Fruit fly (Drosophila melanogaster): ENCODE measurements around the gene Sec15.
A peak's percentile ranks its signal among the peaks of the same experiment; 100 is the strongest.

Sec15 gene

DNA sequence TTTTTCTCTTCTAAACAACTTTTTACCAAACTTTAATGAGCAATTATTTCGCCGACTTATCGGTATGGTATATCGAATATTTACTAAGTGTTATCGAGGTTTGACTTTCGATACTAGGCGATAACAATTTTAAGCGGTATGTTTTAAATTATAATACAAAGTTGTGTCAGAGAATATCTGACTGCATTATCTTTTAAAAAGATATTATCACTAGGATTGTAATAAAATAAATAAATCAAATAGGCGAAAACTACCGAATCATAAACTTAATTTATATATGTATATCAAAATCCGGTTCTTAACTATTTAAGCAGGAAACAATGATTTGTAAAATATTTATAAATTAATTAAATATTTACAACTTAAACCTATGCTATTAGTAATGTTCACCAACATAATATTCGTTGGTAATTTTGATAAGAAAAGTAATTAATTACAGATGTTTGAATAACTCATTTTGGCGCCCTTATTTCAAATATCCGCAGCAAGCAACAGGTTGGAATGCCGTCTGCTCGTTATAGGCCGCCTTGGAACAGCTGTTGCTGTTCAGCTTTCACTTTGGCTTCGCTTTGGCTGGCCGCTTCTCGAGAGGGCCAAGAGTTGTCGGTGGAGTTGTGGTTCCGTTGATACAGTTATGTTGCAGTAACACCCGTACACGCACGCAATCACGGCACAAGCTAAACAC, at the start of gene Sec15, which contains the start of gene rtet:
Gene Sec15, minus strand, starts transcription at position 66 of the 685 bp plus-strand sequence.
Gene rtet, plus strand, starts transcription at position 540 of the 685 bp plus-strand sequence.
- no peak for TF ChIP-seq CTCF (optimal IDR thresholded peaks at IDR 0.05)
- TF ChIP-seq CG8478 (optimal IDR thresholded peaks at IDR 0.05) = no peak

DNA sequence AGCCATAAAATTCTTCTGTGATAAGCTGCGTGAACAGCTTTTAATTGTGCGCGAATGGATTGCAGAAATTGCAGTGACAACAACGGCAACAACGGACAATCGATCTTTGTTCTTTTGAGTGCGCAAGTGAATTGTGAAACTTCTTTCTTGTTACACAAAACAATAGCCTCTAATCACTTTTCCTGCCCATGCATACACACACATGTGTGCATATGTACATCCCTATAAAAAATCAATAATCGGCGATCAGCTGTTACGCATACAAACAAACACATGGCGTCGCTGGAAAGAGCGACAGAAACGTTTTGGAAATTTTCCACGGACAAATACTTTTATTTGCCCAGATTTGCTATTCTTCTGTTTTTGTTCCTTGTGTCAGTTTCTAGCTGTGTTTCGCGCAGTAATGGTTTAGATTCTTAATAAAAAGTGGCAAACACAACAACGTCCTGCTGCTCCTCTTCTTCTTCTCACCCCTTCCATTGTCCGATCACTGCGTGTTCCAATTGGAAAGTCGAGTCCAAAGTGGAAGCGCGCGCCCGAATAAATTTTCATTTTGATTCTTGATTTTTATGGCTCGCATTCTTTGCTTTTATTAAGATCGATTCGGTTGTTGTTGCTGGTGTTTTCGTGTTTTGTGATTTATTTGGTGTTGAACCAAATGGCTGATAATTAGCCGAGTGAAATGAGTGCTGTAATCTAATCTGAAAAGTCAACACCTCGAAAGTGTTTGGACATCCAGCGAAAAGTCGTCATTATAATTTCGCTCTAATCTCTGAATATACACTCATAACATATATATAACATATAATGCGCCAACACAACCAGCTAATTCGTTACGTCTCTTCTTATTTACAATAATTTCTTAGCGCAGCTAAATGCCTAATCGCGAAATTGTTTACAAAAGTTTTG, 49.1 kb upstream of the Sec15 start:
- TF ChIP-seq CG8478 (optimal IDR thresholded peaks at IDR 0.05) (no peak), CTCF (optimal IDR thresholded peaks at IDR 0.05) (no peak)

DNA sequence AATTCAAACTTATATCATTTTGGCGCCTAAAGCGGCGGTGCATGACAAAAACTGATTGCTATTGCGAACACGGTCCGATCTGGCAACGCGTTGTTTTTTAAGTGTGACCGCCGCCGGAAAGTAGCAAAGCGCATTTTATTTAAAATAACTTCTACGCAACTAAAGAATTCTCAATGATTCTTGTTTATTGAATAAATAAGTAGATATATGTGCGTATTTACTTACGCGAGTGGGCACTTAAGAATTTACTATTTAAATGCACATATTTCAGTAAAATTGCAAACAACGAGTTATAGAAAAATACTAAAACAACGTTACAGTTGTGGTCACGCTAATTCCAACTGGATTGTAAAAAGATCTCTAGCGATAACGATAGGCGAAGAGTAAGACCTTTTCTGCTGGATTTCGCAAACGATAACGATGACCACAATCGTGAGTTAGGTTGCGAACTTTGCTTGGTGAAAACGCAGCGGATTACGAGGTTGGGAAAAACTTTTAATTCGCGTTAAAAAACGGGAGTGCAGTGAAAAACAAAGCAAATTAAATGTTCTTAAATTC, 48.2 kb upstream of the Sec15 start:
- no peak for TF ChIP-seq CG8478 (optimal IDR thresholded peaks at IDR 0.05)
- TF ChIP-seq CTCF (optimal IDR thresholded peaks at IDR 0.05) = peak in 1 of 2 experiments; percentile 15

DNA sequence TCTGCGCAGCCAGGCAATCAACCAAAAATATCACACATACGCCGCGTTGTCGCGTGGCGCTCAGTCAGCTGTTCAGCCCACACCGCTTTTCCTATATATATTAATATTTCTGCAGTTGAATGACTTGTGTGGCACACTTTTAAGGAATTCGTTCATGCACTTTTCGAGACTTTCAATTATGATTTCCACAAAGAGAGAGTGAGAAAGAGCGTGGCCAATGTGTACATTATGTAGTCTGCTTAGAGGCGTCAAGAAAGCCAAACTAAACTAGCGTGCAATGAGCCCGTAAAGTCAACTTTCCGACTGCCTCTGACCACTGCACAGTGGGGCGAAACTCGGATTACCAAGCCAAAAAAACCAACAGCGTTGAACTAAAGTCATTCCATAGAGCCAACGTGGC, 46.4 kb upstream of the Sec15 start:
- no peak for TF ChIP-seq CG8478 (optimal IDR thresholded peaks at IDR 0.05)
- no peak for TF ChIP-seq CTCF (optimal IDR thresholded peaks at IDR 0.05)

DNA sequence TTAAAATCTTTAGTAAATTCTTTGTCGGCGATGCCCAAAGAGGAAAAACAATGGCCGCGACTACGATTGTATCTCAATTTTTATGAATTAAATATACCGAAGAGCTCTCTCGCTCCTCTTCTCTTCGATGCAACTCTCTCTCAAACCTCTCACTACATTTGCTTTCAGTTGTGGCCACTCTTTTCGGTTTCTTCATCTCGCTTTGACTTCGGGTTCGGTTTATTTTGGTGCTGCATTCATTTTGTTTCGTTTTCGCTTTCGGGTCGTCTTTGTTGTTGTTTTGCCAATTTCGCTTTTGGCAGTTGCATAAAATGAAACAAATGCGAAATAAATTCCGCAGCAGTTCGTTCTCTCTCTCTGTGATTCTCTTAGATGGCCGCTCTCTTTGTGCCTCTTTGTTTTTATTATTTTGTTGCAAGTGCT, 45.1 kb upstream of the Sec15 start:
- TF ChIP-seq CG8478 (optimal IDR thresholded peaks at IDR 0.05) = no peak
- no peak for TF ChIP-seq CTCF (optimal IDR thresholded peaks at IDR 0.05)

DNA sequence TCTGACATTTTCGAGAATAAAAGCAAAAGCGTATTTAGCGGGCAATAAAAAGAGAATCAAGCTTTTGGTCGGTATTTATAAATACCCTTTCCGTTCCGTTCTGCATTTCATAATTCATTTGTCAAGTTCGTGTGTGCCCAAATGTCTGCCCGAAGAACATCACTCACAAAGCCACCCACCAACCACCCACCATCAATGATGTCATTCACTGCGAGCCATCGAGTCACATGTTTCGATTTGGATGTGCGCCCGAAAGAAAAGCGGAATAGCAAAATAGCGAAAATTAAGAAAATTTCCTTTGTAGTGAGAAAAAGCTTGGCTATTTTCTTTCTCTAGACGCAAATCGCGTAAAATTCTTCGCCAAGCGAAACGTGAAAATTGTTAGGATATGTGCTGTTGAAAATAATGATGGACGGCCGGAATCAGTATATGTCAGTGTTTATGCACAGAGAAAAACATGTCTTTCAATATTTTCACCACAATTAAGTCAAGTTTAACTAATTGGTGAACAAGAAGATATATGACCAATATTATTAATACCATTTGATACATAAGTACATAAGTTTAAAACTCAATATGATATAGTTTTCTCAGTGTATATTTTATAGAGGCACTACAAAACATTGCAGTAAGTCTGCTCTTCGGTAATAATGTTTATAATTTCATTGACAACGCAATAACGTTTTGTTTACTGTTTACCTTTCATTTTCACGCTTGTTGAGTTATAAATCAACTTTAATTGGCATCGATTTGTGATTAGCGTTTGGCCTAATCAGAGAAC, 43.5 kb upstream of the Sec15 start:
- TF ChIP-seq CG8478 (optimal IDR thresholded peaks at IDR 0.05) = no peak
- no peak for TF ChIP-seq CTCF (optimal IDR thresholded peaks at IDR 0.05)

DNA sequence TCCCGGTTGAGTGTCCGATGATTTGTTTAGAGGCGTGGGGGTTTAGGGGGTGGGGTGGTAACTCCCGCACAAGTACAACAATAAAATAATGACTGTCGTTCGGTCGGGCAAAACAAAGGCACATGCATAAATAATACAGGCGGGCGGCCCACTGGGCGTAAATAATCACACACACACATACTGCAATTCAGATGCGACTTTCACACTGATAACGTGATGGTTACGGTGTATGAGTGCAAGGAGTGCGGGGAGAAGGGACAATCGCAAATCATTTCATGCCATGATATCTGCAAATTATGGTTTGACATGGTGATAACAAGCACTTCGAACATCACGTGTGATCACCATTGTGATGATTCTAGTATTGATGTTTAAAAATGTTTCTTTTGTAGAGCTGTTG, 42.3 kb upstream of the Sec15 start:
- TF ChIP-seq CTCF (optimal IDR thresholded peaks at IDR 0.05) (no peak), CG8478 (optimal IDR thresholded peaks at IDR 0.05) (no peak)

DNA sequence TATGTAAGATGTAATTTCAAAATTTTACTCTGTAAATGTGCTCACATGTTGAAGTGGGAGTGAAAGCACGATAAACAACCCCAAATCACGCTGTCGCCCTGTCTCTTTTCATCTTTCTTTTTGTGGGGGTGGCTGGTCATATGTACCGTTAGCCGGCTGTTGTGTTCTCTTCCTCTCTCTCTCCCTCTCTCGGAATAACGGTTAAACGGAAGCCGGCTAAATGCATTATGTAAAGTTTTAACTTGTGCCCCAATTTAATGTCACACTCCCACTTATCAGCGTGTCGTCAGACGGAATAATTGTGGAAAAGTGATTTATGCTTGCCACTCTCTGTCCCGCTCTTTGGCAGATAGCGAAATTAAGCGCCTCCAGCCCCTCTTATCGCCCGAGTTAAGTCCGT, 33.6 kb upstream of the Sec15 start:
- TF ChIP-seq CG8478 (optimal IDR thresholded peaks at IDR 0.05) (no peak), CTCF (optimal IDR thresholded peaks at IDR 0.05) (no peak)

DNA sequence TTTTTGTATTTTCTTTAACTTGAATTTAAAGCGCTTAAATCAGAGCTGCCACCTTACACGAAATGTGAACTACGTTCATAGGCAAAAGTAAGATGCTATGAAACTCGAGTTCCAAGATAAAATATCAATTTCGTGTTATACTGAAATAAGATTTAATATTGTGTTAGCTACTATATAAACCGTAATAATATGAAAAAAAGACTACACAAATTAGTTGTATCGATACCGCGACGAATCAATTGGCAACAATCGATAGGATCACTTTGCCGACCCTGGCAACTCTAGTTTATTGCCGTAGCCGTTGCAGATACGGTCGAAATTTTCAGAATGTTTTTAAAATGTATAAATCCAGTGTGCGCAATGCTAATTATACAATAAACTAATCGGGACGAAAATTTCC, 32.7 kb upstream of the Sec15 start, which contains the start of gene SNF4Agamma:
Gene SNF4Agamma, plus strand, starts transcription at position 282 of the 400 bp plus-strand sequence.
- no peak for TF ChIP-seq CTCF (optimal IDR thresholded peaks at IDR 0.05)
- no peak for TF ChIP-seq CG8478 (optimal IDR thresholded peaks at IDR 0.05)

- TF ChIP-seq CG8478 (optimal IDR thresholded peaks at IDR 0.05) = no peak
Measured at dm6 chr3R:21138220-21138754, 30.5 kb upstream of the Sec15 start, which contains the start of gene meigo. Gene meigo (plus strand): TSS chr3R:21138270.

DNA sequence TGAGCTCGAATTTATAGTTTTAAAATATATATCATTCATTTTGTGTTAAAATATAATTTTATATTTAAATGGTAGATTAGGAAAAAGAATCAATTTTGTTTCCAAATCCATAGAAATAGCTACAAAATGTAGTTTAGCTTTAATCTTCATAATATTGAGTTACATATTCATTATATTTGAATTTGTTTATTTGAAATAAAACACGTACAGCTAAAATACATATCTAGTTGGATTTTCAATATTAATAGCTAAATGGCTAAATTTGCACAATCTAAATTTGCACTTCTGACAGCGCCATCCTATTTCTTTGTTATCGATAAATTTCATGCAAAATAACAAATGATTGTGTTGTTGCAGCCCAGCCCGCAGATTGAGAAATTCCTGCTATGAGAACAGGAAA, 26.2 kb upstream of the Sec15 start, which contains the start of gene Usp8:
Gene Usp8, plus strand, starts transcription at position 312 of the 400 bp plus-strand sequence.
- TF ChIP-seq CTCF (optimal IDR thresholded peaks at IDR 0.05) (no peak), CG8478 (optimal IDR thresholded peaks at IDR 0.05) (no peak)

- TF ChIP-seq CG8478 (optimal IDR thresholded peaks at IDR 0.05) (no peak), CTCF (optimal IDR thresholded peaks at IDR 0.05) (no peak)
Measured at dm6 chr3R:21133517-21133916, 25.7 kb upstream of the Sec15 start, which contains the start of gene Trm7-34. Gene Trm7-34 (minus strand): TSS chr3R:21133881.

- TF ChIP-seq CG8478 (optimal IDR thresholded peaks at IDR 0.05) (no peak), CTCF (optimal IDR thresholded peaks at IDR 0.05) (no peak)
Measured at dm6 chr3R:21130050-21130449, 22.3 kb upstream of the Sec15 start, which contains the start of gene Ice2. Gene Ice2 (plus strand): TSS chr3R:21130216.

DNA sequence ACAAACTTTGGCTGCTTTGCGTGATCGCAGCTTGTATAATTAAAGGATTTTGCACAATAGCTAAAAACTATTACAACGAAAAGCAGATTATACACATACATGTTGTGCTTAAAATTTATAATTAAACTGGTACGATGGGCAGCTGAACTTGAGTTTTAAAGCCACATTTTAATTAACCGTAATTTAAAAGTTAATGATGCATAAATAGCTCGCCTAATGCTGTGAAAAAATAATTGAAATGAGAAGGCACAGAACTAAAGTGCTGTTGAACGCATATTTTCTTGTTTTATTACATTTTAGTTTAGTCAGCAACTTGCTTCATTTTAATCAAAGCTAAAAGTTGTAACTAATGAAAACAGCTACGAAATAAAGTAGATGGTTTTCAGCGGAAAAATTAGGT, 21.8 kb upstream of the Sec15 start, which contains the start of gene Obp93a:
Gene Obp93a, minus strand, starts transcription at position 101 of the 400 bp plus-strand sequence.
- TF ChIP-seq CG8478 (optimal IDR thresholded peaks at IDR 0.05) (no peak), CTCF (optimal IDR thresholded peaks at IDR 0.05) (no peak)
